Fruit fly (Drosophila melanogaster): ENCODE results near the gene Acp98AB.

Gene Acp98AB

DNA sequence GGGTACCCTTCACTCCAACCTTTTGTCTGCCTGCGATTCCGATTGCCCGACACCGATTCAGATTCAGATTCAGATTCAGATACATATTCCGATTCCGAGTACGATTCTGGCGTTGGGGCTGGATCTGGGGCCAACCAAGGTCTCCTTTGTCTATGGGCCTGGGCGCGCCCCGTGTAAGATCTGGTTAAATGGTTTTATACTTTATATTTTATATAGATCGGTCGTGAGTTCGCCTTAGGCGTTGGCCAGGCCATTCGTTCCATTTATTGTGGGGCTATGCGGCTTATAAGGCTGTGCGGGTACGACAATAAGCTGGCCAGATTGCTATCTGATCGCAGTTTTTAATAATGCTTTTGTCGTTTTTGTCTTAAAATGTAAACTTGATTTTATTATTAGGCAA, 45.3 kb downstream of the Acp98AB start:
- no peak for TF ChIP-seq Hnf4 (GFP tag; optimal IDR thresholded peaks at IDR 0.05)
- TF ChIP-seq GATAd (GFP tag; optimal IDR thresholded peaks at IDR 0.05) = no peak
- no peak for TF ChIP-seq dl (GFP tag; optimal IDR thresholded peaks at IDR 0.05; ENCODE audit: insufficient read depth in 1 of 2, partially characterized antibody in 2 of 2)
- TF ChIP-seq woc (GFP tag; optimal IDR thresholded peaks at IDR 0.05) = no peak
- TF ChIP-seq Hr83 (GFP tag; optimal IDR thresholded peaks at IDR 0.05; ENCODE audit: poor library complexity, severe bottlenecking) = no peak

DNA sequence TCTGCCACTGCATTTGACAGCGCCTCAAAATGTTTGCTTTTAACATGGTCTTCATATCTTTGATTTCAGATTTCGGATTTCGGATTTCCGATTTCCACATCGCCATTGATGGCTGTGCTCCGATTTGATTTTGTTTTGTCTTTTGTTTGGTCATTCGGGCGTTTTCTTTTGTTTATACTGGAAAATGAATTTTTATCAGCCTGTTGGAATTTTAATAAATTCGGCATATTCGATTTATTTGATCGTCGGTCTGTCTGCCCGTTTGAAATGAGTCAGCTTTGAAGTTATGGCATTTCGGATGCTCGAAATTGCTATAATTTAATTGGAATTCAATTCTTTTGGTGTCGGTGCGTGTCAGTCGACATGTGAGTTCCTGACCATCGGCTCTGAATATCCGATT, 46.0 kb downstream of the Acp98AB start:
- TF ChIP-seq N (GFP tag; optimal IDR thresholded peaks at IDR 0.05) (no peak), Mio (GFP tag; optimal IDR thresholded peaks at IDR 0.05) (no peak), Hnf4 (GFP tag; optimal IDR thresholded peaks at IDR 0.05) (no peak)

Measured in whole organism, wandering third instar larva.